Fruit fly (Drosophila melanogaster) S2 (cell line): ENCODE measurements around the gene CG33490.

Experiments used
- CG8478 ChIP-seq: fragments of >200 bp; optimal IDR thresholded peaks from 2 replicates; lab custom pipeline; 2018
- CTCF ChIP-seq, 2 experiments: fragments of >200 bp; optimal IDR thresholded peaks; 2 replicates each; lab custom pipeline; 2018

CG33490 gene

DNA sequence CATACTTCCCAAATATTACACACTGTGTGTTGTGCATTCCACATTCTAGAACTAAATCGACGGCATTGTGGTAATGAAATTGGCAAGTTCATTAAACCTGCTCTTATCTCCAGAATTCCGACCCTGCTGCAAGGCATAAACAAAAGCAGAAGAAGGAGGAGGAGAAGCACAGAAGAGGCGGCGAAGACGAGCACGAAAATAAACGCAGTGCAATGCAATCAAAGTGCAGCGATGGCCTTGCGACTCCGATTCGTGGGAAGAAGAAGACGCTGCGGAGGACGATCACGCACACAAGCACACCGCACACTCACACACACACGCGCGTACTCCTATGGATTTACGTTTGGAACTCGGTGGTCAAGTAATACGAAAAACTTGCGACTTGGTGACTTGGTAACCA, 13.6 kb downstream of the CG33490 start:
- no peak for TF ChIP-seq CG8478
- no peak for TF ChIP-seq CTCF (optimal IDR thresholded peaks at IDR 0.05; lab: Kevin White, UChicago)

DNA sequence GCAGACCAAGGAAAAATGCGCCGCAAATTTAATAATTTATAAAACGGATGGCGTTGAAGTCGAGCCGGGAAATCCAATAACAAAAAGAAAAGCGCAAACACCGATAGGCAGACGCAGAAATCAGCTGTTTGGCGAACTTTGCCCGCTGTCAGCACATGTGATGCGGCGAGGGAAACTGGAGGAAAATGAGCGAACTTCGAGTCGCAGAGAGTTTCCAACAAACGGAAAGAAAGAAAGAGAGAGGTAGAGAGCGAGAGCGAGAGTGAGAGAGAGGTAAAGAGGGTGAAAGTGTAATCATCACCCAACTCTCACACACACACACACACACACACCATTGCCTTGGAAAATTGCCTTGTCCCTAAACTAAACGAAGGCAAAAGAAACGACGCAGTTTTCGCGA, 17.3 kb downstream of the CG33490 start:
- TF ChIP-seq CG8478 (no peak), CTCF (optimal IDR thresholded peaks at IDR 0.05; lab: Kevin White, UChicago) (no peak)

- TF ChIP-seq CG8478 (no peak), CTCF (optimal IDR thresholded peaks at IDR 0.05; lab: Kevin White, UChicago) (no peak)
Observed at dm6 chr3L:11556637-11557036, 17.8 kb downstream of the CG33490 start.

DNA sequence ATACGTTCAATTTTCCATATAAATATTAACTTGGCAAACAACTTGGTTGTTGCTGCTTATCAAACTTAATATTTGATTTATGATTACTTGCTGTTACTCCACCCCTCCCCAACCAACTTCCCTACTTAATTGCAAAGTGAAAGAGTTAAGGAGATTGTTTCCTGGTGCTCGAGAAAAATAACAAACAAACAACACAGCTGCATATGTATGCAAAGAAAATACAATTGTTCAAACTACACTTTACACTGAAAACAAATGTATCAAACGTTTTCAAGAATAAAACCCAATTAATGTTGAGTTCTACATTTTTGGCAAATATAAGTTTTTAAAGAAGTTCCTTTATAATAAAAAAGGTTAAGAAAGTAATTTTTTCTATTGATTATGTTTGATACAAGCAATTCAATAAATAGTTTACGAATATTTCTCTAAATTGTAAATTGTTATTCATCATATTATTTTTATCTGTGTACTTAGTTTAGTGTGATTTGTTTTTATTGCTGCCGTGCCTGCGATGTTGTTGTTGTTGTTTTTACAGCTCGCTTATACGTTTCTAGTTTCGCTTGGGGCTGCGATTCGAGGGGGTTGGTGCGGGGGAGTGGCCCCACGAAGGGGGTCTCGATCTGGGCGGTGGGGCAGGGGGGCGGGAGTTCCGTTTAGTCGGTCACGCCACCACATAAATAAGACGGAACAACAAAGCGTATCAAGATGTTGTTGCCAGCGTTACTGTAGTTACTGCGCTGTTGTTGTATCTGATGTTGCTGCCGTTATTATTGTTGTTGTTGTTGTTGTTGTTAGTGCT, 18.6 kb downstream of the CG33490 start:
- TF ChIP-seq CTCF (optimal IDR thresholded peaks at IDR 0.05; lab: Kevin White, UChicago) = no peak
- TF ChIP-seq CG8478 = no peak

- TF ChIP-seq CG8478 = no peak
- peak in 1 of 2 experiments; percentile 15 for TF ChIP-seq CTCF (optimal IDR thresholded peaks at IDR 0.05; lab: Kevin White, UChicago)
Observed at dm6 chr3L:11554796-11555195, 19.7 kb downstream of the CG33490 start.

dm6 chr3L:11554338-11554737, 20.1 kb downstream of the CG33490 start:
- no peak for TF ChIP-seq CG8478
- TF ChIP-seq CTCF (optimal IDR thresholded peaks at IDR 0.05; lab: Kevin White, UChicago) = no peak

- TF ChIP-seq CTCF (optimal IDR thresholded peaks at IDR 0.05; lab: Kevin White, UChicago) (no peak), CG8478 (no peak)
Observed at dm6 chr3L:11553672-11554068, 20.8 kb downstream of the CG33490 start.

- TF ChIP-seq CG8478 (no peak), CTCF (optimal IDR thresholded peaks at IDR 0.05; lab: Kevin White, UChicago) (no peak)
Observed at dm6 chr3L:11552996-11553671, 21.3 kb downstream of the CG33490 start.

DNA sequence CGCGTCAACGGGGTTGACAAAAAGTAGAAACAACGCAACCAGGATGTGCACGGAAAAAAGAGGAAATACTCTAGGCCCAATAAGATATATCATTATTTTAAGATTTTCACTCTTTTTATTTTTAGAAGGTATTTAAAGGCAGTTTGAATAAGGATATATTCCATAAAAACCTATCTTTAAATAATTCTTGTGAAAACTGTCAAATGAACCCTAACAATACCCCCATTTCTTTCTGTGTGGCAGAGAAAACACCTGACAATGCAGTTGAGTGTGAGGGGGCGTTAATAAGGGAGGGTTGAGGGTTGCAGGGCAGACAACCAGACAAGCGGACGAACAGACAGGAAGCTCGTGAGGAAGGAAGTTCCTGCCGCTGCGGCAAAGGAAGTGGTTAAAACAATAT, 22.5 kb downstream of the CG33490 start:
- TF ChIP-seq CG8478 (no peak), CTCF (optimal IDR thresholded peaks at IDR 0.05; lab: Kevin White, UChicago) (no peak)

DNA sequence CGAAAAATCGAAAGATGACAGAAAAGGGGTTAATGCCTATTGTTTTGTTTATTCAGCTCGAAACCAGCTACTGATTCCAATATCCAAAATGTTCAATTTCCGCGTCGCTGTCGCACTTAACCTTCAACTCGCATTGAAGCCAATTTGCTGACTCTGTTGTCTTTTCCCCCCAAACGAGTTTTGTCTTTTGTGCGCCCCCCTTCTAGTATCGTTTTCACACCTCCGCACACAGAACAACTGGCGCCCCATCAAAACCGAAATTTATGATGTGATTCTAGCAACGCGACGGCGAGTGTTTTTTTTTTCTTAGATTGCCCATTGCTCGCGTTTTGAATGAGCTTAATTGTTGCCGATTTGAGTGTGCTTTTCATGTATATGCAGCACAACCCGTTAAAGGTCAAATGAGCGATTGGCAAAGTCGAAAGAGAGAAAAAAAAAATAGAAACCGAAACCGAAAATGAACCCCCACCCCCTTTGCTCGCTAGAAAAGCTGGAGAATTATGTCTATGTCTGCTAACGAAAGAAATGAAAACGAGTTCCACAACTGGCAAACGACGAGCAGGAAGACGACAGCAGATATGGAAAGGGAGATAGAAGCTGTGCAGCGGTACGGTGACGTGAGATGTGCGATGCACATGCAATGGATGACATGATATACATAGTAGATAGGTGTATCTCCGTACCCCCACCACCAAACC, 24.0 kb downstream of the CG33490 start:
- TF ChIP-seq CTCF (optimal IDR thresholded peaks at IDR 0.05; lab: Kevin White, UChicago) (no peak), CG8478 (no peak)

- TF ChIP-seq CG8478 (no peak), CTCF (optimal IDR thresholded peaks at IDR 0.05; lab: Kevin White, UChicago) (no peak)
Observed at dm6 chr3L:11549432-11549831, 25.0 kb downstream of the CG33490 start.

dm6 chr3L:11548009-11548408, 26.5 kb downstream of the CG33490 start:
- TF ChIP-seq CTCF (optimal IDR thresholded peaks at IDR 0.05; lab: Kevin White, UChicago) = no peak
- no peak for TF ChIP-seq CG8478

DNA sequence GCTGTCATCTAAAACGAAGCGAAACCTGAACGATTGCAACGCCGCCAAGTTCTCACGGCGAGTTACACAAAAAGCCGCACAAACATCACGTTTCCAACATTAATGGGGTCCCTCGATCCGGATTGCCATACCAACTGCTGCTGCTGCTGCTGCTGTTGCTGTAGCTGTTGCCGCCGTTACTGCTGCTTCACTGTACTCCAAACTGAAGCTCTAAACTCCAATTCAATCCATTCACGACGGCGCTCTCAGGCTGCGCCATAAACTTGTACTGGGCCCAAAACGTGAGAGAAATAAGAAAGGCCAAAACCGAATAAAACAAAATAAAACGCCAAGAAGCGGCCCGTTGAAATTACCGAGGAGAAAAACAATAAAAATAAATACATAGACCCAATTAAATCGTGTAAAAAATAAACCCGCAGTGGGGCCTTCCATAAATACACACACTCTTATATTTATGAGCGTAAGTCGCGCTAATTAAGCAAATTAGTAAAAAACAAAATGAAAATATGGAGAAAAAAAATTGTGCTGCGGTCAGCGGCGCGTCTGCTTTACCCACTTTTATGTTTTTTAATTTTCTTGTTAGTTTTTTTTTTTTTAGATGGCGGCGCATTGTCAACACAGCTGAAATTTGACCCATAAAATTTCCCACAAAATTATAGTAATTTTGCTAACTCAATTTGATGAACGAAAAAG, 27.0 kb downstream of the CG33490 start:
- no peak for TF ChIP-seq CTCF (optimal IDR thresholded peaks at IDR 0.05; lab: Kevin White, UChicago)
- TF ChIP-seq CG8478 = no peak

dm6 chr3L:11543681-11544299, 30.7 kb downstream of the CG33490 start:
- TF ChIP-seq CTCF (optimal IDR thresholded peaks at IDR 0.05; lab: Kevin White, UChicago) (no peak), CG8478 (no peak)

DNA sequence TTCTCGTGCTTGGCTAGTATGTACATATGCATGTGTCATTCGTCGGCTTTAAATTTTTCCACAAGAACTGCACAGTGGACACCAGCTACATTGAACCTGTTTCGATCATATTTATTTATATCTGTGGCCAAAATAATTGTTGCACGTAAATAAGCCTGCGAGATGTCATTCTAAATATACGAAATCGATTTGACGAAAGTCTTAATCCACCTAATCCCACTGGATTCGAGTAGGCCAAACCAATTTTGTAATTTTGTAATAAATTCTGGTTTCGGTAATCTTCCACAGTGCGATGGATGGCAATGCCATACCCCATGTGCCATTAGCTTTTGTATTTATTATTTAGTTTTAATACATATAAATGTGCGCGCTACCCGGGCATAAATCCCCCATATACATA, 31.5 kb downstream of the CG33490 start:
- TF ChIP-seq CG8478 = no peak
- TF ChIP-seq CTCF (optimal IDR thresholded peaks at IDR 0.05; lab: Kevin White, UChicago) = no peak
